Comparison of ENCODE assay signal across 1 fruit fly cellular context in the genomic region with DNA sequence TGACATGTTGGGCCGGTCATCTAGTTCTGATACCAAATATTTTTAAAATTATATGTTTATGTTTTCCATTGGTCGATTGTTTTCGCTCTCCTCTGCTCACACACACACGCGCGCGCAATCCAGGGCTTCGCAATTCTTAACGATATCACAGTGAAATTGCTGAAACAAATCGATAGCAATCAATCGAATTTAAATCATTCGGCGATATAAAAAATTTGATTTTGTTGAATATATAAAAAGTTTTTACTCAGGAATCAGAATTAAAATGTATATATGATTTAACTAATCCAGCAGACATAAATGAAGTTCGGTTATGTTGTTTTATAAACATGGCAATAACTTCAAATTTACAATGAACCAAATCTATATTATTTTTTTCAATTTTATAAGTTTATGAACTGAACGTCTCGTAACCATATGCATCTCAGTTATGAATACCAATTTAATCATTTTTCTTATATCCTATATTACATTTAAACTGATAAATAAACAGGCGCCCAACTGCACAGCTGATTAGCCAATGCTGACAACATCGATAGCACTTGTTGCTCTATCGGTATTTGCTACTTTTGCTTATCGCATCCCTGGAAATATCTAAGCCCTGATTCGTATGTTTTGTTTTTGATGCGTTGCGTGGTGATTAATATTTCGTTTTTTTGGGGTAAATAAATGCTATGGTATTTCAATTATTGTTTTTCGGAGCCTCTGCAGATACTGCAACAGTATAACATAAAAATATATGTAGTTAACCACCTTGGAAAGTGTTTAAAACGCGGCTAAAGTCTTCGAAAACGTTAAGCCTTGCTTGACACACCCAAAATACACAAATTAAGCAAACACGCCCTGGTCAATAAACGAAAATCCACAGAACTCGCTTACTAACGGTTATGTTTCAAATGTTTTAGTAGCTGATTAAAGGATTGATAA.
TF ChIP-seq lines count a peak whose summit lies in the region.

A gene (minus strand): TSS at position 123 of the 927 bp plus-strand sequence.
A gene (plus strand): TSS at position 579 of the 927 bp plus-strand sequence.

TF ChIP-seq in whole organism, embryonic, 481 proteins besides CTCF, POLR2A, EP300 and RAD21 (continued from another document and continues in another):
- TF ChIP-seq B-H2 (GFP tag; optimal IDR thresholded peaks at IDR 0.05; lab: Kevin White, UChicago): peak; percentile 77
- peak; percentile 31 for TF ChIP-seq stwl (tag; optimal IDR thresholded peaks at IDR 0.05; lab: Kevin White, UChicago)
- peak; percentile 24 for TF ChIP-seq grau (tag; optimal IDR thresholded peaks at IDR 0.05; lab: Kevin White, UChicago)
- TF ChIP-seq lilli (GFP tag; optimal IDR thresholded peaks at IDR 0.05; lab: Kevin White, UChicago): peak; percentile 3
- TF ChIP-seq cg (GFP tag; optimal IDR thresholded peaks at IDR 0.05; lab: Kevin White, UChicago): peak; percentile 92
- TF ChIP-seq prd (optimal IDR thresholded peaks at IDR 0.05; lab: Kevin White, UChicago): no peak
- no peak for TF ChIP-seq prd (GFP tag; IDR thresholded peaks at IDR 0.05; lab: Robert Waterston, UW)
- peak; percentile 74 to 97 for TF ChIP-seq crp (GFP tag; optimal IDR thresholded peaks at IDR 0.05; lab: Kevin White, UChicago)
- TF ChIP-seq tio (GFP tag; optimal IDR thresholded peaks at IDR 0.05; lab: Kevin White, UChicago): no peak
- TF ChIP-seq CG6272 (GFP tag; IDR thresholded peaks at IDR 0.05; lab: Robert Waterston, UW): no peak
- TF ChIP-seq CG3281 (GFP tag; optimal IDR thresholded peaks at IDR 0.05; lab: Kevin White, UChicago): peak; percentile 52
- peak; percentile 76 for TF ChIP-seq CG34224 (GFP tag; IDR thresholded peaks at IDR 0.05; lab: Robert Waterston, UW; ENCODE audit: partially characterized antibody)
- no peak for TF ChIP-seq C15 (GFP tag; IDR thresholded peaks at IDR 0.05; lab: Robert Waterston, UW)
- no peak for TF ChIP-seq p53 (GFP tag; optimal IDR thresholded peaks at IDR 0.05; lab: Kevin White, UChicago)
- TF ChIP-seq CG14667 (GFP tag; IDR thresholded peaks at IDR 0.05; lab: Robert Waterston, UW): no peak
- peak; percentile 69 for TF ChIP-seq CG16813 (GFP tag; IDR thresholded peaks at IDR 0.05; lab: Robert Waterston, UW; ENCODE audit: partially characterized antibody)
- TF ChIP-seq CG7963 (GFP tag; IDR thresholded peaks at IDR 0.05; lab: Robert Waterston, UW; ENCODE audit: partially characterized antibody): peak; percentile 46; the same call in 1 of the 3 replicates
- TF ChIP-seq CG17186 (GFP tag; optimal IDR thresholded peaks at IDR 0.05; lab: Kevin White, UChicago): peak; percentile 39
- peak; percentile 13 for TF ChIP-seq CG8924 (tag; optimal IDR thresholded peaks at IDR 0.05; lab: Kevin White, UChicago)
- peak; percentile 34 for TF ChIP-seq Sin3A (optimal IDR thresholded peaks at IDR 0.05; lab: Kevin White, UChicago)
- TF ChIP-seq Usf (GFP tag; optimal IDR thresholded peaks at IDR 0.05; lab: Kevin White, UChicago): no peak
- TF ChIP-seq Scr (GFP tag; IDR thresholded peaks at IDR 0.05; lab: Robert Waterston, UW; ENCODE audit: partially characterized antibody): peak; percentile 74
- no peak for TF ChIP-seq ATbp (GFP tag; optimal IDR thresholded peaks at IDR 0.05; lab: Kevin White, UChicago)
- TF ChIP-seq nerfin-1 (tag; optimal IDR thresholded peaks at IDR 0.05; lab: Kevin White, UChicago): peak; percentile 99
- peak; percentile 23 for TF ChIP-seq CG12659 (GFP tag; optimal IDR thresholded peaks at IDR 0.05; lab: Kevin White, UChicago)
- TF ChIP-seq MBD-R2 (GFP tag; IDR thresholded peaks at IDR 0.05; lab: Robert Waterston, UW): peak; percentile 37; the same call in 1 of the 2 replicates
- TF ChIP-seq B-H1 (GFP tag; IDR thresholded peaks at IDR 0.05; lab: Robert Waterston, UW): no peak
- no peak for TF ChIP-seq CG11695 (GFP tag; IDR thresholded peaks at IDR 0.05; lab: Robert Waterston, UW)
- TF ChIP-seq CHES-1-like (GFP tag; optimal IDR thresholded peaks at IDR 0.05; lab: Kevin White, UChicago): peak; percentile 12
- TF ChIP-seq pum (GFP tag; optimal IDR thresholded peaks at IDR 0.05; lab: Kevin White, UChicago): no peak
- TF ChIP-seq gfzf (GFP tag; optimal IDR thresholded peaks at IDR 0.05; lab: Kevin White, UChicago): peak; percentile 28
- TF ChIP-seq CG30020 (tag; optimal IDR thresholded peaks at IDR 0.05; lab: Kevin White, UChicago): peak; percentile 23
- TF ChIP-seq inv (GFP tag; IDR thresholded peaks at IDR 0.05; lab: Robert Waterston, UW; ENCODE audit: partially characterized antibody): peak; percentile 45
- TF ChIP-seq Stat92E (GFP tag; optimal IDR thresholded peaks at IDR 0.05; lab: Kevin White, UChicago): peak in 1 of 3 experiments; percentile 36
- peak; percentile 12 for TF ChIP-seq NfI (GFP tag; optimal IDR thresholded peaks at IDR 0.05; lab: Kevin White, UChicago)
- peak; percentile 40; the same call in 2 of the 3 replicates for TF ChIP-seq row (GFP tag; IDR thresholded peaks at IDR 0.05; lab: Robert Waterston, UW)
- TF ChIP-seq zen (tag; optimal IDR thresholded peaks at IDR 0.05; lab: Kevin White, UChicago): no peak
- TF ChIP-seq CG12104 (GFP tag; optimal IDR thresholded peaks at IDR 0.05; lab: Kevin White, UChicago): peak; percentile 25
- TF ChIP-seq nau (GFP tag; optimal IDR thresholded peaks at IDR 0.05; lab: Kevin White, UChicago): no peak
- 0 out of 3 replicates have a peak, but pooled peaks have one; percentile 39 for TF ChIP-seq Dbx (GFP tag; IDR thresholded peaks at IDR 0.05; lab: Robert Waterston, UW)
- TF ChIP-seq gsb-n (tag; optimal IDR thresholded peaks at IDR 0.05; lab: Kevin White, UChicago): no peak
- TF ChIP-seq vnd (GFP tag; IDR thresholded peaks at IDR 0.05; lab: Robert Waterston, UW; ENCODE audit: partially characterized antibody): peak; percentile 51; the same call in 2 of the 3 replicates
- TF ChIP-seq CG34376 (GFP tag; optimal IDR thresholded peaks at IDR 0.05; lab: Kevin White, UChicago): peak; percentile 51
- peak; percentile 49 for TF ChIP-seq tna (GFP tag; IDR thresholded peaks at IDR 0.05; lab: Robert Waterston, UW; ENCODE audit: partially characterized antibody)
- TF ChIP-seq CG18599 (GFP tag; optimal IDR thresholded peaks at IDR 0.05; lab: Kevin White, UChicago): no peak
- no peak for TF ChIP-seq hkb (optimal IDR thresholded peaks at IDR 0.05; lab: Kevin White, UChicago)
- peak; percentile 33; the same call in 1 of the 2 replicates for TF ChIP-seq hkb (GFP tag; IDR thresholded peaks at IDR 0.05; lab: Robert Waterston, UW)
- TF ChIP-seq cato (GFP tag; optimal IDR thresholded peaks at IDR 0.05; lab: Kevin White, UChicago; ENCODE audit: borderline replicate concordance): no peak
- no peak for TF ChIP-seq Elba2 (GFP tag; optimal IDR thresholded peaks at IDR 0.05; lab: Kevin White, UChicago)
- no peak for TF ChIP-seq lab (GFP tag; optimal IDR thresholded peaks at IDR 0.05; lab: Kevin White, UChicago)
- peak; percentile 13 for TF ChIP-seq Asciz (GFP tag; optimal IDR thresholded peaks at IDR 0.05; lab: Kevin White, UChicago)
- peak; percentile 3 for TF ChIP-seq CG9797 (GFP tag; optimal IDR thresholded peaks at IDR 0.05; lab: Kevin White, UChicago)
- TF ChIP-seq Hsf (GFP tag; optimal IDR thresholded peaks at IDR 0.05; lab: Kevin White, UChicago): no peak
- TF ChIP-seq Gug (GFP tag; IDR thresholded peaks at IDR 0.05; lab: Robert Waterston, UW): no peak
- TF ChIP-seq pnt (GFP tag; optimal IDR thresholded peaks at IDR 0.05; lab: Kevin White, UChicago): no peak
- no peak for TF ChIP-seq Gsc (GFP tag; IDR thresholded peaks at IDR 0.05; lab: Robert Waterston, UW)
- no peak for TF ChIP-seq CG8765 (GFP tag; IDR thresholded peaks at IDR 0.05; lab: Robert Waterston, UW)
- peak; percentile 22 for TF ChIP-seq bab2 (GFP tag; optimal IDR thresholded peaks at IDR 0.05; lab: Kevin White, UChicago)
- no peak for TF ChIP-seq trh (GFP tag; optimal IDR thresholded peaks at IDR 0.05; lab: Kevin White, UChicago)
- no peak for TF ChIP-seq tx (GFP tag; optimal IDR thresholded peaks at IDR 0.05; lab: Kevin White, UChicago)
- no peak for TF ChIP-seq otp (GFP tag; IDR thresholded peaks at IDR 0.05; lab: Robert Waterston, UW)
- 0 out of 2 replicates have a peak, but pooled peaks have one; percentile 28 for TF ChIP-seq chm (GFP tag; IDR thresholded peaks at IDR 0.05; lab: Robert Waterston, UW)
- TF ChIP-seq MESR4 (GFP tag; optimal IDR thresholded peaks at IDR 0.05; lab: Kevin White, UChicago): peak; percentile 59
- peak; percentile 35; the same call in 1 of the 2 replicates for TF ChIP-seq CG14014 (GFP tag; IDR thresholded peaks at IDR 0.05; lab: Robert Waterston, UW)
- peak; percentile 5 for TF ChIP-seq exex (tag; optimal IDR thresholded peaks at IDR 0.05; lab: Kevin White, UChicago)
- peak; percentile 99 for TF ChIP-seq Nf-YC (tag; optimal IDR thresholded peaks at IDR 0.05; lab: Kevin White, UChicago)
- TF ChIP-seq CG17802 (tag; optimal IDR thresholded peaks at IDR 0.05; lab: Kevin White, UChicago): peak; percentile 41
- TF ChIP-seq Spps (tag; optimal IDR thresholded peaks at IDR 0.05; lab: Kevin White, UChicago): no peak
- peak; percentile 47 for TF ChIP-seq CG10543 (GFP tag; optimal IDR thresholded peaks at IDR 0.05; lab: Kevin White, UChicago)
- no peak for TF ChIP-seq pros (GFP tag; optimal IDR thresholded peaks at IDR 0.05; lab: Kevin White, UChicago)
- TF ChIP-seq trem (tag; optimal IDR thresholded peaks at IDR 0.05; lab: Kevin White, UChicago): peak; percentile 43
- no peak for TF ChIP-seq TFAM (GFP tag; optimal IDR thresholded peaks at IDR 0.05; lab: Kevin White, UChicago)
- TF ChIP-seq chinmo (GFP tag; IDR thresholded peaks at IDR 0.05; lab: Robert Waterston, UW; ENCODE audit: partially characterized antibody): 0 out of 4 replicates have a peak, but pooled peaks have one; percentile 70
- TF ChIP-seq CG2712 (tag; optimal IDR thresholded peaks at IDR 0.05; lab: Kevin White, UChicago): peak; percentile 10
- peak in 1 of 2 experiments; percentile 53 for TF ChIP-seq eve (GFP tag; optimal IDR thresholded peaks at IDR 0.05; lab: Kevin White, UChicago)
- TF ChIP-seq caup (GFP tag; optimal IDR thresholded peaks at IDR 0.05; lab: Kevin White, UChicago; ENCODE audit: severe bottlenecking): peak; percentile 6
- TF ChIP-seq CkIIα-i1 (GFP tag; IDR thresholded peaks at IDR 0.05; lab: Robert Waterston, UW): no peak
- peak; percentile 17 for TF ChIP-seq CG13894 (tag; optimal IDR thresholded peaks at IDR 0.05; lab: Kevin White, UChicago)
- TF ChIP-seq CG15479 (GFP tag; optimal IDR thresholded peaks at IDR 0.05; lab: Kevin White, UChicago): peak; percentile 47
- peak; percentile 35 for TF ChIP-seq Ets97D (GFP tag; optimal IDR thresholded peaks at IDR 0.05; lab: Kevin White, UChicago)
- TF ChIP-seq ap (GFP tag; IDR thresholded peaks at IDR 0.05; lab: Robert Waterston, UW): no peak
- TF ChIP-seq CG2199 (GFP tag; IDR thresholded peaks at IDR 0.05; lab: Robert Waterston, UW): 0 out of 3 replicates have a peak, but pooled peaks have one; percentile 8
- TF ChIP-seq ci (GFP tag; IDR thresholded peaks at IDR 0.05; lab: Robert Waterston, UW): no peak
- TF ChIP-seq emc (GFP tag; optimal IDR thresholded peaks at IDR 0.05; lab: Kevin White, UChicago): no peak
- peak; percentile 71 for TF ChIP-seq Sry-δ (GFP tag; optimal IDR thresholded peaks at IDR 0.05; lab: Kevin White, UChicago)
- peak; percentile 48 for TF ChIP-seq kni (GFP tag; optimal IDR thresholded peaks at IDR 0.05; lab: Kevin White, UChicago)
- peak; percentile 68 for TF ChIP-seq CG15514 (GFP tag; optimal IDR thresholded peaks at IDR 0.05; lab: Kevin White, UChicago)
- peak; percentile 23 for TF ChIP-seq sug (tag; optimal IDR thresholded peaks at IDR 0.05; lab: Kevin White, UChicago)
- TF ChIP-seq CG16815 (GFP tag; optimal IDR thresholded peaks at IDR 0.05; lab: Kevin White, UChicago): no peak
- no peak for TF ChIP-seq CG12942 (GFP tag; optimal IDR thresholded peaks at IDR 0.05; lab: Kevin White, UChicago)
- peak; percentile 33 for TF ChIP-seq oc (tag; optimal IDR thresholded peaks at IDR 0.05; lab: Kevin White, UChicago)
- TF ChIP-seq Meics (GFP tag; optimal IDR thresholded peaks at IDR 0.05; lab: Kevin White, UChicago): peak; percentile 16
- TF ChIP-seq Bdp1 (GFP tag; optimal IDR thresholded peaks at IDR 0.05; lab: Kevin White, UChicago): no peak
- no peak for TF ChIP-seq Fer2 (tag; optimal IDR thresholded peaks at IDR 0.05; lab: Kevin White, UChicago)
- peak; percentile 14 for TF ChIP-seq CG18764 (GFP tag; optimal IDR thresholded peaks at IDR 0.05; lab: Kevin White, UChicago)
- peak; percentile 85 for TF ChIP-seq CG3995 (GFP tag; optimal IDR thresholded peaks at IDR 0.05; lab: Kevin White, UChicago)
- TF ChIP-seq CG9876 (GFP tag; optimal IDR thresholded peaks at IDR 0.05; lab: Kevin White, UChicago): no peak
- TF ChIP-seq CG10147 (GFP tag; optimal IDR thresholded peaks at IDR 0.05; lab: Kevin White, UChicago): peak; percentile 28
- no peak for TF ChIP-seq H2.0 (GFP tag; IDR thresholded peaks at IDR 0.05; lab: Robert Waterston, UW)
- no peak for TF ChIP-seq Hey (tag; optimal IDR thresholded peaks at IDR 0.05; lab: Kevin White, UChicago)
- 0 out of 2 replicates have a peak, but pooled peaks have one; percentile 29 for TF ChIP-seq CG32532 (GFP tag; IDR thresholded peaks at IDR 0.05; lab: Robert Waterston, UW)
- no peak for TF ChIP-seq chn (GFP tag; optimal IDR thresholded peaks at IDR 0.05; lab: Kevin White, UChicago)
- peak; percentile 6; the same call in 1 of the 3 replicates for TF ChIP-seq CG34422 (GFP tag; IDR thresholded peaks at IDR 0.05; lab: Robert Waterston, UW)
- no peak for TF ChIP-seq usp (GFP tag; optimal IDR thresholded peaks at IDR 0.05; lab: Kevin White, UChicago)
- TF ChIP-seq eyg (GFP tag; optimal IDR thresholded peaks at IDR 0.05; lab: Kevin White, UChicago): no peak
- no peak for TF ChIP-seq Dip3 (GFP tag; optimal IDR thresholded peaks at IDR 0.05; lab: Kevin White, UChicago)
- TF ChIP-seq CG4730 (GFP tag; IDR thresholded peaks at IDR 0.05; lab: Robert Waterston, UW): no peak
- no peak for TF ChIP-seq sc (optimal IDR thresholded peaks at IDR 0.05; lab: Kevin White, UChicago)
- TF ChIP-seq sc (GFP tag; optimal IDR thresholded peaks at IDR 0.05; lab: Kevin White, UChicago): no peak
- TF ChIP-seq so (GFP tag; IDR thresholded peaks at IDR 0.05; lab: Robert Waterston, UW): no peak
- no peak for TF ChIP-seq E2f1 (GFP tag; IDR thresholded peaks at IDR 0.05; lab: Robert Waterston, UW)
- peak; percentile 55 for TF ChIP-seq CG10267 (tag; optimal IDR thresholded peaks at IDR 0.05; lab: Kevin White, UChicago)
- no peak for TF ChIP-seq CG11398 (GFP tag; optimal IDR thresholded peaks at IDR 0.05; lab: Kevin White, UChicago)
- TF ChIP-seq Mes4 (GFP tag; optimal IDR thresholded peaks at IDR 0.05; lab: Kevin White, UChicago): peak; percentile 4
- peak; percentile 74 for TF ChIP-seq CG42726 (GFP tag; IDR thresholded peaks at IDR 0.05; lab: Robert Waterston, UW; ENCODE audit: partially characterized antibody)
- TF ChIP-seq CG10959 (GFP tag; IDR thresholded peaks at IDR 0.05; lab: Robert Waterston, UW): no peak
- TF ChIP-seq amos (GFP tag; IDR thresholded peaks at IDR 0.05; lab: Robert Waterston, UW; ENCODE audit: partially characterized antibody): peak; percentile 80; the same call in 1 of the 2 replicates
